Worm (Caenorhabditis elegans): ENCODE data around the gene F43B10.1.

The F43B10.1 gene

ce11 chrX:16660268-16660667 is 2.4 kb downstream of the F43B10.1 start:
- TF ChIP-seq nfya-1 (tag; optimal IDR thresholded peaks at IDR 0.05) = no peak
- TF ChIP-seq ref-2 (tag; optimal IDR thresholded peaks at IDR 0.05) = no peak
- peak; percentile 7 for TF ChIP-seq unc-42 (tag; optimal IDR thresholded peaks at IDR 0.05)
- no peak for TF ChIP-seq hlh-15 (tag; optimal IDR thresholded peaks at IDR 0.05)
- TF ChIP-seq pag-3 (tag; optimal IDR thresholded peaks at IDR 0.05; ENCODE audit: borderline replicate concordance) = no peak
- TF ChIP-seq C38D4.7 (GFP tag; optimal IDR thresholded peaks at IDR 0.05) = no peak
- TF ChIP-seq dve-1 (tag; optimal IDR thresholded peaks at IDR 0.05) = no peak
- TF ChIP-seq syd-9 (tag; optimal IDR thresholded peaks at IDR 0.05) = no peak

- TF ChIP-seq odd-2 (tag; optimal IDR thresholded peaks at IDR 0.05) (no peak), unc-42 (tag; optimal IDR thresholded peaks at IDR 0.05) (no peak), syd-9 (tag; optimal IDR thresholded peaks at IDR 0.05) (no peak), hlh-6 (tag; optimal IDR thresholded peaks at IDR 0.05) (no peak), ttx-3 (tag; optimal IDR thresholded peaks at IDR 0.05) (no peak), ref-2 (tag; optimal IDR thresholded peaks at IDR 0.05) (no peak), K02D7.2 (tag; optimal IDR thresholded peaks at IDR 0.05) (no peak), F13H6.1 (tag; optimal IDR thresholded peaks at IDR 0.05) (no peak)
Measured at ce11 chrX:16658309-16658708, 4.3 kb downstream of the F43B10.1 start.

ce11 chrX:16655283-16655682 is 7.3 kb downstream of the F43B10.1 start:
- TF ChIP-seq hlh-15 (tag; optimal IDR thresholded peaks at IDR 0.05) = no peak
- TF ChIP-seq ceh-19 (GFP tag; optimal IDR thresholded peaks at IDR 0.05) = no peak
- no peak for TF ChIP-seq npax-4 (tag; optimal IDR thresholded peaks at IDR 0.05)
- TF ChIP-seq ceh-6 (GFP tag; optimal IDR thresholded peaks at IDR 0.05) = no peak
- no peak for TF ChIP-seq ceh-22 (tag; optimal IDR thresholded peaks at IDR 0.05)
- peak; percentile 24 for TF ChIP-seq ceh-34 (tag; optimal IDR thresholded peaks at IDR 0.05)
- TF ChIP-seq ceh-18 (tag; optimal IDR thresholded peaks at IDR 0.05) = peak; percentile 48
- peak; percentile 6 for TF ChIP-seq nfya-1 (tag; optimal IDR thresholded peaks at IDR 0.05)
- TF ChIP-seq rnt-1 (tag; optimal IDR thresholded peaks at IDR 0.05) = peak; percentile 52
- TF ChIP-seq pag-3 (tag; optimal IDR thresholded peaks at IDR 0.05; ENCODE audit: borderline replicate concordance) = no peak
- TF ChIP-seq tbx-7 (tag; optimal IDR thresholded peaks at IDR 0.05) = no peak
- no peak for TF ChIP-seq ceh-30 (tag; optimal IDR thresholded peaks at IDR 0.05)
- no peak for TF ChIP-seq odd-2 (tag; optimal IDR thresholded peaks at IDR 0.05)
- TF ChIP-seq dve-1 (tag; optimal IDR thresholded peaks at IDR 0.05) = no peak
- TF ChIP-seq ceh-48 (tag; optimal IDR thresholded peaks at IDR 0.05) = no peak
- TF ChIP-seq fkh-6 (tag; optimal IDR thresholded peaks at IDR 0.05) = no peak
- TF ChIP-seq unc-55 (GFP tag; optimal IDR thresholded peaks at IDR 0.05) = peak; percentile 62
- no peak for TF ChIP-seq ceh-14 (tag; optimal IDR thresholded peaks at IDR 0.05)
- TF ChIP-seq sox-4 (tag; optimal IDR thresholded peaks at IDR 0.05) = no peak
- no peak for TF ChIP-seq eyg-1 (tag; optimal IDR thresholded peaks at IDR 0.05)
- TF ChIP-seq elt-4 (tag; optimal IDR thresholded peaks at IDR 0.05) = no peak

ce11 chrX:16650600-16650999 is 12.0 kb downstream of the F43B10.1 start:
- TF ChIP-seq K09A11.1 (tag; optimal IDR thresholded peaks at IDR 0.05; ENCODE audit: insufficient read depth) (no peak), sox-2 (GFP tag; IDR thresholded peaks at IDR 0.05) (no peak), pqm-1 (tag; optimal IDR thresholded peaks at IDR 0.05) (no peak)

ce11 chrX:16648773-16649172 is 13.8 kb downstream of the F43B10.1 start:
- TF ChIP-seq unc-42 (tag; optimal IDR thresholded peaks at IDR 0.05) (peak; percentile 70), nfya-1 (tag; optimal IDR thresholded peaks at IDR 0.05) (no peak)

- TF ChIP-seq C38D4.7 (GFP tag; optimal IDR thresholded peaks at IDR 0.05) = no peak
- no peak for TF ChIP-seq ceh-14 (tag; optimal IDR thresholded peaks at IDR 0.05)
- TF ChIP-seq ztf-16 (tag; optimal IDR thresholded peaks at IDR 0.05) = no peak
- TF ChIP-seq ceh-34 (tag; optimal IDR thresholded peaks at IDR 0.05) = no peak
- TF ChIP-seq hlh-13 (GFP tag; optimal IDR thresholded peaks at IDR 0.05) = no peak
- TF ChIP-seq tbx-2 (tag; optimal IDR thresholded peaks at IDR 0.05) = no peak
- TF ChIP-seq ceh-19 (GFP tag; optimal IDR thresholded peaks at IDR 0.05) = no peak
- no peak for TF ChIP-seq ceh-48 (tag; optimal IDR thresholded peaks at IDR 0.05)
- no peak for TF ChIP-seq pax-1 (tag; optimal IDR thresholded peaks at IDR 0.05)
Measured at ce11 chrX:16647222-16647621, 15.4 kb downstream of the F43B10.1 start.

All from whole organism, late embryonic.